Worm (Caenorhabditis elegans) whole organism, L4/young adult: ENCODE data around the gene srbc-77.

Experiments
- W03F9.2 ChIP-seq: fragments of 150-350 bp; optimal IDR thresholded peaks from 2 replicates; lab custom pipeline; 2014; ENCODE audit warnings: missing biosample characterization, missing genetic modification characterization
- dao-5 ChIP-seq: sonication (generic microtip); optimal IDR thresholded peaks from 2 replicates; lab custom pipeline; 2016; ENCODE audit warnings: missing genotype, missing genetic modification characterization, moderate library complexity, missing compliant biosample characterization
- him-1 ChIP-seq: sonication (generic microtip); optimal IDR thresholded peaks from 2 replicates; lab custom pipeline; 2016; ENCODE audit warnings: missing genotype, missing genetic modification reagents, missing genetic modification characterization, missing compliant biosample characterization

srbc-77 gene

DNA sequence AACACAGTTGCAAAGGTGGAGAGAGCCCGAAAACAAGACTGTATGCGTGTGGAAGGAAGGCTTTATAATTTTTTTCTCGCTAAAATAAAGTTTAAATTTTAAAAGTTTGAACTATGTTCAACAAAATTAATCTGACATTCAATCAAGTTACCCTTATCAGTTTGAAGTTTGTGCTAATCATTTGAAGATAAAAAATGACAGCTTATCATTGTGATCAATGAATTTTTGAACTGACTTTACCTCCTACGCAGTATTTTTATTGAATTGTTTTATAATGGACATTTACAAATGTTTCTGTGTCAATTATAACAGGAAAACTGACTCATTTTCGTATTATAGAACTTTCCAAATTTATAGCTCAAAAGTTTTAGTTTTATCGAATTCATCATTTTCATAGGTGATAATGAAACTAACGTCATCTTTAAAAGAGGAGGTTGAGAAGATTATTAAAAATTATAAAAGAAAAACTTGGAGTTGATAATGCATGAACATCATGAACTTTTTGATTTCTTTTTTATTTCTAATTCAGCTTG, 48.3 kb downstream of the srbc-77 start, which contains the start of gene oac-20:
TSS of gene oac-20 (plus strand) at position 483 of the 533 bp plus-strand sequence.
- no peak for TF ChIP-seq him-1 (tag; lab: Kevin White, UChicago)
- no peak for TF ChIP-seq dao-5
- no peak for TF ChIP-seq W03F9.2 (tag; lab: Kevin White, UChicago)
